Worm (Caenorhabditis elegans): ENCODE data around the gene msp-152.

msp-152 gene

DNA sequence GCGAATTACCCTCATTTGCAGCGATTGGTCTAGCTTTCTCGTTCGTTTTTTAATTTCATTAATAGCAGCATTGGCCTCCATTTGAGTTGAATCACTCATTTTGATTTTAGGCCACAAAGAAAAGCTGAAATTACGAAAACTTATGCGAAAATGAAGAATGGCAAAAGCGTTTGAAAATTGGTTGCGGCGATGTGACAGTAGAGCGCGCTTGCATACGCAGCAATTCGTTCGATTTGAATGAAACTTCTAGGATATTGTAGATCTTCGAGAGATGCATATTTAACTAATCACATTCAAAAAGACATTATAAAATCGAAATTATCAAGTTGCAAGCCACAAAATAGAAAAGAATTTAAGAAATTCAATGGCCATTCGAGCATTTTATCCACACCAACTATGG lies 26.9 kb downstream of the msp-152 start, which contains the start of gene ulp-2:
ulp-2 (minus strand) TSS at position 158 of the 400 bp plus-strand sequence.
- TF ChIP-seq unc-62 (GFP tag; optimal IDR thresholded peaks at IDR 0.05) (no peak), nhr-77 (tag; optimal IDR thresholded peaks at IDR 0.05) (no peak), ceh-82 (tag; optimal IDR thresholded peaks at IDR 0.05) (no peak), ztf-11 (tag; optimal IDR thresholded peaks at IDR 0.05) (no peak), nhr-11 (tag; optimal IDR thresholded peaks at IDR 0.05) (no peak), nhr-12 (tag; optimal IDR thresholded peaks at IDR 0.05) (no peak), unc-39 (tag; optimal IDR thresholded peaks at IDR 0.05) (no peak), nhr-23 (tag; optimal IDR thresholded peaks at IDR 0.05) (no peak), zag-1 (tag; optimal IDR thresholded peaks at IDR 0.05) (no peak), ztf-4 (tag; optimal IDR thresholded peaks at IDR 0.05) (no peak), pha-4 (tag; optimal IDR thresholded peaks at IDR 0.05) (peak; percentile 42), R02D3.7 (tag; optimal IDR thresholded peaks at IDR 0.05) (no peak), tbx-2 (tag; optimal IDR thresholded peaks at IDR 0.05) (no peak), sea-2 (GFP tag; optimal IDR thresholded peaks at IDR 0.05) (no peak), elt-2 (tag; optimal IDR thresholded peaks at IDR 0.05) (peak; percentile 15), elt-3 (tag; optimal IDR thresholded peaks at IDR 0.05) (no peak), pqm-1 (tag; optimal IDR thresholded peaks at IDR 0.05) (no peak), nhr-76 (tag; optimal IDR thresholded peaks at IDR 0.05) (no peak), skn-1 (tag; optimal IDR thresholded peaks at IDR 0.05) (peak; percentile 34), fkh-10 (GFP tag; optimal IDR thresholded peaks at IDR 0.05) (no peak), ZK546.5 (tag; optimal IDR thresholded peaks at IDR 0.05) (no peak), lin-15B (tag; optimal IDR thresholded peaks at IDR 0.05) (peak; percentile 49), nhr-43 (tag; optimal IDR thresholded peaks at IDR 0.05; ENCODE audit: poor library complexity, severe bottlenecking) (no peak), nfya-1 (tag; optimal IDR thresholded peaks at IDR 0.05; ENCODE audit: insufficient read depth) (peak; percentile 15), ceh-28 (tag; optimal IDR thresholded peaks at IDR 0.05) (no peak), nhr-25 (tag; optimal IDR thresholded peaks at IDR 0.05) (peak; percentile 28), lsy-12 (tag; optimal IDR thresholded peaks at IDR 0.05) (no peak), ceh-16 (tag; optimal IDR thresholded peaks at IDR 0.05) (no peak), ama-1 (optimal IDR thresholded peaks at IDR 0.05) (no peak), elt-1 (tag; optimal IDR thresholded peaks at IDR 0.05) (no peak), daf-12 (tag; optimal IDR thresholded peaks at IDR 0.05) (no peak), snpc-4 (tag; optimal IDR thresholded peaks at IDR 0.05) (no peak), nhr-237 (tag; optimal IDR thresholded peaks at IDR 0.05) (no peak), nhr-28 (tag; optimal IDR thresholded peaks at IDR 0.05) (no peak), fos-1 (tag; optimal IDR thresholded peaks at IDR 0.05) (no peak), nhr-67 (tag; optimal IDR thresholded peaks at IDR 0.05) (no peak), egl-5 (tag; optimal IDR thresholded peaks at IDR 0.05) (no peak), hmg-11 (tag; optimal IDR thresholded peaks at IDR 0.05) (peak; percentile 12), aly-2 (tag; optimal IDR thresholded peaks at IDR 0.05) (no peak), mml-1 (tag; optimal IDR thresholded peaks at IDR 0.05) (no peak), egl-27 (tag; optimal IDR thresholded peaks at IDR 0.05) (no peak), jun-1 (tag; optimal IDR thresholded peaks at IDR 0.05) (no peak), fkh-2 (tag; optimal IDR thresholded peaks at IDR 0.05) (no peak), eor-1 (tag; optimal IDR thresholded peaks at IDR 0.05) (no peak), lin-39 (tag; optimal IDR thresholded peaks at IDR 0.05) (peak; percentile 38), mdl-1 (tag; optimal IDR thresholded peaks at IDR 0.05) (no peak), ceh-9 (tag; optimal IDR thresholded peaks at IDR 0.05) (no peak)

DNA sequence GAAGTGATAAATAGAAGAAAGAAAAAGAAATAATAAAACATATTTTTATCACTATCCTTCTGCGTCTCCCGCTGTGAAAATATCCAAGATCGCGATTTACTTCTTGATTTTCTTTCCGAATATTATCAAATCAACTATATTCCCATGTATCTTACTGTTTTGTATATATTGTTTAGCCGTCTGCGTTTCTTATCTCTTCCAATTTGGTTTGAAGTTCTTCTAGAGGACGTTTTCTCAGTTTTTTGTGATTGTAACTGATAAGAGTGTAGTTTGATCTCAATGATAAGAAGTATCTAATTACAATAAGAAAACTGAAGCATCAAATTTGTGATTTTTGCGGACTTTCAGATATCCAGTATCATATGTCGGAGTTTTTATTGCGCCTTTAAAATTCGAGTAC lies 27.9 kb downstream of the msp-152 start:
- TF ChIP-seq nhr-76 (tag; optimal IDR thresholded peaks at IDR 0.05), result peak; percentile 65
- TF ChIP-seq nfya-1 (tag; optimal IDR thresholded peaks at IDR 0.05; ENCODE audit: insufficient read depth), result no peak
- TF ChIP-seq nhr-237 (tag; optimal IDR thresholded peaks at IDR 0.05), result no peak
- no peak for TF ChIP-seq daf-12 (tag; optimal IDR thresholded peaks at IDR 0.05)
- no peak for TF ChIP-seq fkh-2 (tag; optimal IDR thresholded peaks at IDR 0.05)
- peak; percentile 35 for TF ChIP-seq nhr-23 (tag; optimal IDR thresholded peaks at IDR 0.05)
- TF ChIP-seq elt-2 (tag; optimal IDR thresholded peaks at IDR 0.05), result peak; percentile 95
- peak; percentile 60 for TF ChIP-seq pqm-1 (tag; optimal IDR thresholded peaks at IDR 0.05)
- no peak for TF ChIP-seq aly-2 (tag; optimal IDR thresholded peaks at IDR 0.05)
- no peak for TF ChIP-seq tbx-2 (tag; optimal IDR thresholded peaks at IDR 0.05)
- no peak for TF ChIP-seq elt-1 (tag; optimal IDR thresholded peaks at IDR 0.05)
- no peak for TF ChIP-seq egl-5 (tag; optimal IDR thresholded peaks at IDR 0.05)
- no peak for TF ChIP-seq nhr-77 (tag; optimal IDR thresholded peaks at IDR 0.05)

Data from whole organism, L3 larva.